Worm (Caenorhabditis elegans) whole organism, young adult: Measurements from ENCODE around the gene W02D7.5.
A peak's percentile ranks its signal among the peaks of the same experiment; 100 is the strongest.

ENCODE experiments used
- C17E4.6 ChIP-seq: fragments of 200-800 bp; sonication (Bioruptor generic); IDR thresholded peaks from 2 replicates; pipeline ENCODE4 v1.3.6; 2022; ENCODE audit warnings: missing genetic modification reagents, missing genetic modification characterization, missing compliant biosample characterization
- F10E7.11 ChIP-seq: sonication (generic microtip); optimal IDR thresholded peaks from 2 replicates; lab custom pipeline; 2017; ENCODE audit warnings: mild to moderate bottlenecking, missing genetic modification characterization, moderate library complexity, missing compliant biosample characterization
- F23B12.7 ChIP-seq: sonication (generic microtip); optimal IDR thresholded peaks from 2 replicates; lab custom pipeline; 2017; ENCODE audit warnings: missing genetic modification characterization, mild to moderate bottlenecking, missing compliant biosample characterization, antibody characterized with exemption, moderate library complexity; ENCODE audit not compliant: insufficient read depth
- F52B5.7 ChIP-seq: sonication (generic microtip); optimal IDR thresholded peaks from 2 replicates; lab custom pipeline; 2016; ENCODE audit warnings: mild to moderate bottlenecking, missing genetic modification characterization, missing compliant biosample characterization
- F57C9.4 ChIP-seq: sonication (generic microtip); optimal IDR thresholded peaks from 2 replicates; lab custom pipeline; 2017; ENCODE audit warnings: mild to moderate bottlenecking, missing genetic modification characterization, missing compliant biosample characterization
- K11D2.4 ChIP-seq: fragments of 200-800 bp; sonication (Bioruptor generic); IDR thresholded peaks from 2 replicates; pipeline ENCODE4 v1.3.6; 2022; ENCODE audit warnings: missing genetic modification reagents, missing genetic modification characterization, missing compliant biosample characterization
- Y53F4B.3 ChIP-seq: fragments of 200-800 bp; sonication (Bioruptor generic); IDR thresholded peaks from 2 replicates; pipeline ENCODE4 v1.3.6; 2022; ENCODE audit warnings: missing genetic modification reagents, missing genetic modification characterization, missing compliant biosample characterization
- ZK185.1 ChIP-seq: sonication (generic microtip); optimal IDR thresholded peaks from 2 replicates; lab custom pipeline; 2016; ENCODE audit warnings: mild to moderate bottlenecking, missing genetic modification characterization, missing compliant biosample characterization; ENCODE audit not compliant: poor library complexity, severe bottlenecking
- attf-6 ChIP-seq: fragments of 200-800 bp; sonication (Bioruptor generic); IDR thresholded peaks from 2 replicates; pipeline ENCODE4 v1.3.6; 2022; ENCODE audit warnings: missing genetic modification reagents, missing genetic modification characterization, missing compliant biosample characterization
- bed-1 ChIP-seq: fragments of 200-800 bp; sonication (Bioruptor generic); IDR thresholded peaks from 2 replicates; pipeline ENCODE4 v1.3.6; 2022; ENCODE audit warnings: missing genetic modification reagents, missing genetic modification characterization, missing compliant biosample characterization
- bed-2 ChIP-seq: fragments of 200-800 bp; sonication (Bioruptor generic); IDR thresholded peaks from 2 replicates; pipeline ENCODE4 v1.3.6; 2022; ENCODE audit warnings: missing genetic modification reagents, missing genetic modification characterization, missing compliant biosample characterization
- cebp-1 ChIP-seq, 2 experiments: fragments of 200-800 bp in 1 of 2; sonication (Bioruptor generic) in 1 of 2; sonication (generic microtip) in 1 of 2; IDR thresholded peaks in 1 of 2; optimal IDR thresholded peaks in 1 of 2; 2 replicates each; pipeline versions ENCODE4 v1.3.6 to Lab custom; 2017 to 2022; ENCODE audit warnings: missing compliant biosample characterization in 2 of 2, missing genetic modification characterization in 2 of 2, mild to moderate bottlenecking in 1 of 2, missing genetic modification reagents in 1 of 2, moderate library complexity in 1 of 2
- ceh-40 ChIP-seq: fragments of 200-800 bp; sonication (Bioruptor generic); IDR thresholded peaks from 2 replicates; pipeline ENCODE4 v1.3.6; 2022; ENCODE audit warnings: missing genetic modification characterization, missing compliant biosample characterization
- chd-7 ChIP-seq: sonication (generic microtip); optimal IDR thresholded peaks from 2 replicates; lab custom pipeline; 2016; ENCODE audit warnings: mild to moderate bottlenecking, missing genetic modification characterization, moderate library complexity, missing compliant biosample characterization
- die-1 ChIP-seq: sonication (generic microtip); optimal IDR thresholded peaks from 2 replicates; lab custom pipeline; 2016; ENCODE audit warnings: missing genotype, mild to moderate bottlenecking, missing genetic modification characterization, missing compliant biosample characterization
- efl-1 ChIP-seq: fragments of 150-350 bp; optimal IDR thresholded peaks from 2 replicates; lab custom pipeline; 2014; ENCODE audit warnings: missing biosample characterization, missing genetic modification reagents, missing genetic modification characterization
- egrh-3 ChIP-seq: fragments of 200-800 bp; sonication (Bioruptor generic); IDR thresholded peaks from 2 replicates; pipeline ENCODE4 v1.3.6; 2022; ENCODE audit warnings: missing genetic modification reagents, missing genetic modification characterization, missing compliant biosample characterization
- gei-17 ChIP-seq: fragments of 200-800 bp; sonication (Bioruptor generic); optimal IDR thresholded peaks from 2 replicates; lab custom pipeline; 2018; ENCODE audit warnings: mild to moderate bottlenecking, missing genetic modification characterization, missing compliant biosample characterization
- hlh-26 ChIP-seq: fragments of 200-800 bp; sonication (Bioruptor generic); conservative IDR thresholded peaks from 2 replicates; pipeline ENCODE4 v1.3.6; 2022; ENCODE audit warnings: missing genetic modification reagents, missing genetic modification characterization, missing compliant biosample characterization
- hmg-20 ChIP-seq: fragments of 200-800 bp; sonication (Bioruptor generic); IDR thresholded peaks from 2 replicates; pipeline ENCODE4 v1.3.6; 2022; ENCODE audit warnings: missing genetic modification reagents, missing genetic modification characterization, missing compliant biosample characterization
- hrde-1 ChIP-seq: sonication (generic microtip); optimal IDR thresholded peaks from 2 replicates; lab custom pipeline; 2016; ENCODE audit warnings: missing genetic modification characterization, mild to moderate bottlenecking, missing compliant biosample characterization, moderate library complexity, missing genotype, missing genetic modification reagents, borderline replicate concordance
- lag-1 ChIP-seq: fragments of 200-800 bp; sonication (Bioruptor generic); IDR thresholded peaks from 2 replicates; pipeline ENCODE4 v1.3.6; 2022; ENCODE audit warnings: missing genetic modification reagents, missing genetic modification characterization, missing compliant biosample characterization
- let-607 ChIP-seq, 2 experiments: fragments of 200-800 bp in 1 of 2; sonication (Bioruptor generic) in 1 of 2; sonication (generic microtip) in 1 of 2; optimal IDR thresholded peaks; 2 replicates each; lab custom pipeline; 2016 to 2018; ENCODE audit warnings: mild to moderate bottlenecking in 2 of 2, missing compliant biosample characterization in 2 of 2, missing genetic modification characterization in 2 of 2, moderate library complexity in 2 of 2, missing genotype in 1 of 2
- lin-54 ChIP-seq: fragments of 200-800 bp; sonication (Bioruptor generic); optimal IDR thresholded peaks from 2 replicates; lab custom pipeline; 2018; ENCODE audit warnings: mild to moderate bottlenecking, missing genetic modification characterization, missing compliant biosample characterization
- madf-10 ChIP-seq: sonication (generic microtip); optimal IDR thresholded peaks from 2 replicates; lab custom pipeline; 2016; ENCODE audit warnings: mild to moderate bottlenecking, missing genetic modification characterization, missing compliant biosample characterization
- madf-6 ChIP-seq: fragments of 200-800 bp; sonication (Bioruptor generic); IDR thresholded peaks from 2 replicates; pipeline ENCODE4 v1.3.6; 2022; ENCODE audit warnings: missing genetic modification reagents, missing genetic modification characterization, missing compliant biosample characterization
- madf-8 ChIP-seq: fragments of 200-800 bp; sonication (Bioruptor generic); conservative IDR thresholded peaks from 2 replicates; pipeline ENCODE4 v1.3.6; 2022; ENCODE audit warnings: missing genetic modification reagents, missing genetic modification characterization, missing compliant biosample characterization
- nfyb-1 ChIP-seq: fragments of 200-800 bp; sonication (Bioruptor generic); IDR thresholded peaks from 2 replicates; pipeline ENCODE4 v1.3.6; 2022; ENCODE audit warnings: missing genetic modification reagents, missing genetic modification characterization, missing compliant biosample characterization
- nhr-80 ChIP-seq: sonication (generic microtip); optimal IDR thresholded peaks from 2 replicates; lab custom pipeline; 2016; ENCODE audit warnings: missing genetic modification characterization, missing compliant biosample characterization
- pha-4 ChIP-seq: fragments of 150-350 bp; sonication (generic microtip); optimal IDR thresholded peaks from 2 replicates; lab custom pipeline; 2014; ENCODE audit warnings: missing biosample characterization, missing genetic modification reagents, missing genetic modification characterization
- repo-1 ChIP-seq: sonication (generic microtip); optimal IDR thresholded peaks from 2 replicates; lab custom pipeline; 2017; ENCODE audit warnings: mild to moderate bottlenecking, missing genetic modification characterization, missing compliant biosample characterization
- sdz-38 ChIP-seq: sonication (generic microtip); optimal IDR thresholded peaks from 2 replicates; lab custom pipeline; 2016; ENCODE audit warnings: missing genotype, missing genetic modification characterization, missing compliant biosample characterization
- sea-2 ChIP-seq: fragments of 200-800 bp; sonication (Bioruptor generic); IDR thresholded peaks from 2 replicates; pipeline ENCODE4 v1.3.6; 2022; ENCODE audit warnings: missing genetic modification characterization, missing compliant biosample characterization
- snpc-4 ChIP-seq, 5 experiments: fragments of 150-350 bp in 1 of 5; sonication (generic microtip) in 4 of 5; optimal IDR thresholded peaks; 2 replicates each; lab custom pipeline; 2014 to 2018; ENCODE audit warnings: missing genetic modification characterization in 5 of 5, missing biosample characterization in 3 of 5, antibody characterized with exemption in 2 of 5, mild to moderate bottlenecking in 2 of 5, missing compliant biosample characterization in 2 of 5, missing genotype in 2 of 5, moderate library complexity in 2 of 5, missing genetic modification reagents in 1 of 5
- somi-1 ChIP-seq: fragments of 200-800 bp; sonication (Bioruptor generic); optimal IDR thresholded peaks from 2 replicates; lab custom pipeline; 2018; ENCODE audit warnings: mild to moderate bottlenecking, missing genetic modification characterization, missing compliant biosample characterization
- sptf-2 ChIP-seq: fragments of 200-800 bp; sonication (Bioruptor generic); optimal IDR thresholded peaks from 2 replicates; lab custom pipeline; 2018; ENCODE audit warnings: mild to moderate bottlenecking, missing genetic modification characterization, missing compliant biosample characterization
- tbp1 ChIP-seq: fragments of 200-800 bp; sonication (Bioruptor generic); optimal IDR thresholded peaks from 2 replicates; lab custom pipeline; 2018; ENCODE audit warnings: mild to moderate bottlenecking, missing genetic modification characterization, missing compliant biosample characterization
- unc-130 ChIP-seq: sonication (generic microtip); optimal IDR thresholded peaks from 2 replicates; lab custom pipeline; 2016; ENCODE audit warnings: missing genetic modification reagents, missing genetic modification characterization, missing compliant biosample characterization
- ztf-22 ChIP-seq: fragments of 200-800 bp; sonication (Bioruptor generic); optimal IDR thresholded peaks from 2 replicates; lab custom pipeline; 2018; ENCODE audit warnings: mild to moderate bottlenecking, missing genetic modification characterization, moderate library complexity, missing compliant biosample characterization

Gene W02D7.5

DNA sequence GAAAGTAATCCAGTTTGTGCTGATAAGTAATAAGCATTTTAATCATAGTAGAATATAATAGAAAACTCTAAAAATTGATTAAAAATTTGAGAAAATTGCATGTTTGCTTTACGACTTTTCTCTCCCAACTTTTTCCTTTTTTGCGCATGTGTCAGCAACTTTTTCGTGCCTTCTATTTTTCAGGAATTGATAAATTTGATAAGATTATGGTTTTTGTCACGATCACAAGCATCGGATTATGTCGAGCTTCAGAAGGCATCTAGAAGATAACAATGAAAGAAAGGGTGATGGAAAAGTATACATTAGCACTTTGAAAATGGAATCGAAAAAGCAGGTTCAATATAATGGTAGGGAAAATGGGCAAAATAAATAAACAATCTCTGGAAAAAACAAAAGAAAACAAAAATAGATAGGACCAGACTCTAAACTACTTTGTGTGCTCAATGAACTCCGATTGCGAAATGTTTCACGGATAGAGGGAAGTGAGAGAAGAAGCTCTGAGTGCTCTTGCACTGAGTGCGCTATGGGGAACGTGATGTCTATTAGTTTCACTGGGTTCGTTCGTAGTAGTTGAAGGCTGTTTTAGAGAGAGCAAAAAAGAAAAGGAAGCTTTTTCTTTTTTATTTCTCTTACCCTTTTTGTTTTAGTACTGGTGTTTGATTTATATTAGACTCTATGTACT, 10.8 kb downstream of the W02D7.5 start:
- no peak for TF ChIP-seq snpc-4 (GFP tag; optimal IDR thresholded peaks at IDR 0.05; lab: Kevin White, UChicago)
- peak in 1 of 4 experiments; percentile 7 for TF ChIP-seq snpc-4 (tag; optimal IDR thresholded peaks at IDR 0.05; lab: Kevin White, UChicago)
- peak; percentile 81; the same call in 1 of the 2 replicates for TF ChIP-seq cebp-1 (GFP tag; IDR thresholded peaks at IDR 0.05; lab: Robert Waterston, UW)
- TF ChIP-seq cebp-1 (tag; optimal IDR thresholded peaks at IDR 0.05; lab: Kevin White, UChicago): peak; percentile 94
- TF ChIP-seq nhr-80 (tag; lab: Kevin White, UChicago): peak; percentile 36
- TF ChIP-seq gei-17: no peak

DNA sequence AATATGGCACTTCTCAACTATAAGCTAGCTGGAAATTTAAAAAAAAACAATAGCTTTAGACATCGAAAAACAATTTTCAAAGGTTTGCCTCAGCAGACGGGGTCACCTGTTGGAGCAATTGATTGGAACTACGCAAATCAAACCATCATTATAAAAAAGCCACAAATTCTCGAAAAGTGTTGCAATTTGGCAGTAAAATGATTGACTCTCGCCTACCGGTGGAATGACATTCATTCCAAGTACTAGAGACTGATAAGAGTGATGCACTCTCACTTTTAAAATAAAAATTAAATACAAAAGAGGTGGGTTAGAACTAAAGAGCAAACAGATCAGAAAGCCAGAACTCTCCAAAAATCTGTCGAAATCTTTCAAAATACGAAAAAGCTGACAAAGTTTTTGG, 13.6 kb downstream of the W02D7.5 start:
- TF ChIP-seq bed-2 (GFP tag; lab: Robert Waterston, UW) (no peak), sptf-2 (GFP tag; lab: Kevin White, UChicago) (no peak), nhr-80 (tag; lab: Kevin White, UChicago) (peak; percentile 66), madf-8 (GFP tag; lab: Robert Waterston, UW) (no peak), efl-1 (GFP tag; lab: Kevin White, UChicago) (no peak), nfyb-1 (GFP tag; lab: Robert Waterston, UW) (no peak)

DNA sequence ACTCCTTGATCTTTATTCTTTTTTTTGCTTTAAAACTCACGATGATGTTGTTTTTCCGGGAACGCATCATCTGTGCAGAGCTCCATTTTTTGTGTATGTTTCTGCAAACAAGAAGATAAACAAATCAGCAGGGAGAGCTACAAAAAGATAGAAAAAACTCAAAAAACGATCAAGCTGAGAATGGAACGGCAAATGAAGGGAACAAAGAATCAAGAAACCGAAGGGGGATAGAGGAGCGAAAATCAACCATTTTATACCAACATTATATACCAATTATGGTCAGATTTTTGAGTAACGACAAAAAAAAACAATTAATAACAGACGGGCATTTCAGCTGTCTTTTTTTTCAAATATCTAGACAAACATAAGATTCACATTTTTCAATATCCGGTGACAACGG, 14.2 kb downstream of the W02D7.5 start, which contains the start of gene slc-17.5:
Gene slc-17.5, minus strand, starts transcription at position 101 of the 400 bp plus-strand sequence.
- TF ChIP-seq tbp1: no peak
- TF ChIP-seq die-1 (tag; lab: Kevin White, UChicago): no peak
- TF ChIP-seq unc-130: no peak
- TF ChIP-seq F10E7.11 (tag; lab: Kevin White, UChicago): no peak
- TF ChIP-seq sptf-2 (GFP tag; lab: Kevin White, UChicago): no peak
- TF ChIP-seq hmg-20 (GFP tag; lab: Robert Waterston, UW): no peak
- TF ChIP-seq egrh-3 (GFP tag; lab: Robert Waterston, UW): no peak
- no peak for TF ChIP-seq hrde-1
- no peak for TF ChIP-seq K11D2.4 (GFP tag; lab: Robert Waterston, UW)
- TF ChIP-seq somi-1 (GFP tag; lab: Kevin White, UChicago): no peak
- TF ChIP-seq madf-10: no peak
- no peak for TF ChIP-seq pha-4 (tag; lab: Kevin White, UChicago)
- TF ChIP-seq F52B5.7 (tag; lab: Kevin White, UChicago): no peak
- no peak for TF ChIP-seq F57C9.4 (tag; lab: Kevin White, UChicago)
- TF ChIP-seq ZK185.1: no peak
- TF ChIP-seq madf-8 (GFP tag; lab: Robert Waterston, UW): no peak
- TF ChIP-seq sea-2: no peak

DNA sequence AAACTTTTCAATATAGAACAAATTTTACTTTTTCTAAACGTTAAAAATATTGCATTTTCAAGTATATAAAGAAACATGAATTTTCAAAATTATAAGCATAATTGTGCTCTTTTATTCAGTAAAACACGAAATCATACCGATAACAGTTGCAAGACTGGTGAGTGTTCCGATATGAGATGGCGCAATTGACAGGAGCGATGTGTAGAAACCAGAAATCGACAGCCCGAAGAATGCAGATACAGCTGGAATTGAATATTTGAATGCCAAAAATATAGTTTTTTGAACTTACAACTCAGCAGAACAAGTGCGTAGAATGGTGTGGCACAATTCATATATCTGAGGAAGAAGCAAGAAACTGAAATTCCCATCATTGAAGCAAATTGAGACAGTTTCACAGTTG, 16.1 kb downstream of the W02D7.5 start:
- TF ChIP-seq F23B12.7 (tag; lab: Kevin White, UChicago): no peak
- no peak for TF ChIP-seq ceh-40 (GFP tag; lab: Robert Waterston, UW)
- peak in 1 of 2 experiments; percentile 52 for TF ChIP-seq let-607 (tag; optimal IDR thresholded peaks at IDR 0.05; lab: Kevin White, UChicago)
- TF ChIP-seq ztf-22 (GFP tag; lab: Kevin White, UChicago): no peak
- no peak for TF ChIP-seq C17E4.6 (GFP tag; lab: Robert Waterston, UW)
- TF ChIP-seq nhr-80 (tag; lab: Kevin White, UChicago): peak; percentile 35

DNA sequence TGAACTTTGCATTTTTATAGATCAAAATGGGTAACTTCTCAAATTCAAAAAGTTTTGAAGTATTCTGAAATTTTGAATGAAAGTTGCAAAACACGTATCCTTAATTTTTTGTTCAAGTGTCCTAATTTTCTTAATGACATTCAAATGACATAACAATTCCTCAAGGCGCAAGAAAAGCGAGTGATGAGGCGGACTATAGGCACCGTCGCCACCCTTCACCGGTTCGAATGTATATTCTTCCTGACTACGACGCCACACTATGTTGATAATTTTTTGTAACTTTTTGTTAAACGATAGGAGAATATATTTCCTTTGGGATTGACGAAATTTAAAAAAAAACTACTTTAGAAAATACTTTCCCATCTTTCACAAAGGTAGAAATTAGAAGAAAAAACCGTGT, 17.4 kb downstream of the W02D7.5 start:
- no peak for TF ChIP-seq sptf-2 (GFP tag; lab: Kevin White, UChicago)
- no peak for TF ChIP-seq attf-6 (GFP tag; lab: Robert Waterston, UW)
- TF ChIP-seq hlh-26 (GFP tag; lab: Robert Waterston, UW): no peak
- TF ChIP-seq efl-1 (GFP tag; lab: Kevin White, UChicago): no peak
- no peak for TF ChIP-seq repo-1 (tag; lab: Kevin White, UChicago)
- TF ChIP-seq madf-6 (GFP tag; lab: Robert Waterston, UW): no peak
- TF ChIP-seq Y53F4B.3 (GFP tag; lab: Robert Waterston, UW): no peak
- no peak for TF ChIP-seq chd-7 (tag; lab: Kevin White, UChicago)
- no peak for TF ChIP-seq sdz-38 (tag; lab: Kevin White, UChicago)
- TF ChIP-seq bed-1 (GFP tag; lab: Robert Waterston, UW): no peak
- TF ChIP-seq lag-1 (GFP tag; lab: Robert Waterston, UW): no peak
- TF ChIP-seq F52B5.7 (tag; lab: Kevin White, UChicago): no peak
- no peak for TF ChIP-seq bed-2 (GFP tag; lab: Robert Waterston, UW)
- no peak for TF ChIP-seq F10E7.11 (tag; lab: Kevin White, UChicago)
- TF ChIP-seq lin-54: no peak
